Fruit fly (Drosophila melanogaster): ENCODE data around the gene Ntl.
"Not testable (repeated sequence)": the region's sequence is repeated elsewhere in the genome, so short reads cannot be mapped to it uniquely, and the experiment has no call there.

The Ntl gene

dm6 chr2L:7726268-7726997 is 15.8 kb downstream of the Ntl start, which contains the start of gene CG13795:
CG13795 (minus strand) TSS chr2L:7726298.
- TF ChIP-seq ey (GFP tag; optimal IDR thresholded peaks at IDR 0.05) (peak; percentile 24), pan (optimal IDR thresholded peaks at IDR 0.05) (no peak), Rel (GFP tag; optimal IDR thresholded peaks at IDR 0.05) (no peak), Rel (tag; optimal IDR thresholded peaks at IDR 0.05) (peak; percentile 95), rgr (GFP tag; optimal IDR thresholded peaks at IDR 0.05) (peak; percentile 48), fru (GFP tag; optimal IDR thresholded peaks at IDR 0.05) (peak; percentile 43), br (GFP tag; optimal IDR thresholded peaks at IDR 0.05) (peak; percentile 28), Abd-B (GFP tag; optimal IDR thresholded peaks at IDR 0.05) (no peak), h (GFP tag; optimal IDR thresholded peaks at IDR 0.05) (peak; percentile 28)

dm6 chr2L:7732570-7732969 is 21.9 kb downstream of the Ntl start, which contains the start of gene CG13796:
CG13796 (minus strand) TSS chr2L:7732670.
- TF ChIP-seq psq, ey, dmrt93B (GFP tag; optimal IDR thresholded peaks at IDR 0.05): not testable (repeated sequence)

dm6 chr2L:7738709-7739108 is 28.0 kb downstream of the Ntl start, which contains the start of gene CG31904:
CG31904 (minus strand) TSS chr2L:7738809.
- not testable (repeated sequence) for TF ChIP-seq Hr83 (GFP tag; optimal IDR thresholded peaks at IDR 0.05; ENCODE audit: poor library complexity, severe bottlenecking); Sp1 (GFP tag; optimal IDR thresholded peaks at IDR 0.05); lola (GFP tag; optimal IDR thresholded peaks at IDR 0.05)

- TF ChIP-seq CG9705 (GFP tag; optimal IDR thresholded peaks at IDR 0.05) (no peak), rgr (GFP tag; optimal IDR thresholded peaks at IDR 0.05) (no peak), fru (GFP tag; optimal IDR thresholded peaks at IDR 0.05) (no peak), tai (GFP tag; optimal IDR thresholded peaks at IDR 0.05) (no peak), br (GFP tag; optimal IDR thresholded peaks at IDR 0.05) (no peak), usp (GFP tag; optimal IDR thresholded peaks at IDR 0.05) (no peak), Rel (GFP tag; optimal IDR thresholded peaks at IDR 0.05) (no peak), Rel (tag; optimal IDR thresholded peaks at IDR 0.05) (no peak), sv (GFP tag; optimal IDR thresholded peaks at IDR 0.05) (no peak), Jra (GFP tag; optimal IDR thresholded peaks at IDR 0.05) (no peak), woc (GFP tag; optimal IDR thresholded peaks at IDR 0.05) (no peak), pan (optimal IDR thresholded peaks at IDR 0.05) (no peak), dl (GFP tag; optimal IDR thresholded peaks at IDR 0.05; ENCODE audit: insufficient read depth in 1 of 2, partially characterized antibody in 2 of 2) (no peak), CrebA (GFP tag; optimal IDR thresholded peaks at IDR 0.05; ENCODE audit: borderline replicate concordance) (no peak), dmrt93B (GFP tag; optimal IDR thresholded peaks at IDR 0.05) (no peak), sage (GFP tag; optimal IDR thresholded peaks at IDR 0.05) (no peak), ey (GFP tag; optimal IDR thresholded peaks at IDR 0.05) (no peak), Mio (GFP tag; optimal IDR thresholded peaks at IDR 0.05) (no peak), N (GFP tag; optimal IDR thresholded peaks at IDR 0.05) (no peak), HLH106 (tag; optimal IDR thresholded peaks at IDR 0.05) (no peak)
These were observed 30.8 kb downstream of the Ntl start, which contains the start of gene Acp1 for dm6 chr2L:7741437-7741836. Acp1 (minus strand) TSS chr2L:7741537.

- TF ChIP-seq pan (optimal IDR thresholded peaks at IDR 0.05) (no peak), Jra (GFP tag; optimal IDR thresholded peaks at IDR 0.05) (no peak), lola (GFP tag; optimal IDR thresholded peaks at IDR 0.05) (no peak), h (GFP tag; optimal IDR thresholded peaks at IDR 0.05) (no peak), Dif (GFP tag; optimal IDR thresholded peaks at IDR 0.05; ENCODE audit: partially characterized antibody) (no peak)
These were observed 33.5 kb downstream of the Ntl start for dm6 chr2L:7744208-7744607.

dm6 chr2L:7744739-7745138 is 34.1 kb downstream of the Ntl start, which contains the start of gene CG7214:
CG7214 (minus strand) TSS chr2L:7744839.
- TF ChIP-seq ey (GFP tag; optimal IDR thresholded peaks at IDR 0.05) (no peak), CG9705 (GFP tag; optimal IDR thresholded peaks at IDR 0.05) (no peak)
